Fruit fly (Drosophila melanogaster) whole organism, pupa: ENCODE results near the gene CG14817.
A peak's percentile ranks its signal among the peaks of the same experiment; 100 is the strongest.

ENCODE experiments used
- CG10348 ChIP-seq: fragments of 200-800 bp; sonication (Bioruptor generic); IDR thresholded peaks from 2 replicates; pipeline ENCODE4 v1.3.6; 2022; ENCODE audit warnings: missing biosample characterization, missing genetic modification characterization
- CG12605 ChIP-seq: fragments of 200-800 bp; sonication (Bioruptor generic); IDR thresholded peaks from 2 replicates; pipeline ENCODE4 v1.3.6; 2022; ENCODE audit warnings: missing biosample characterization, missing genetic modification characterization
- CG13204 ChIP-seq: fragments of 200-800 bp; sonication (Bioruptor generic); optimal IDR thresholded peaks from 2 replicates; lab custom pipeline; 2018; ENCODE audit warnings: missing biosample characterization, mild to moderate bottlenecking, missing genetic modification characterization, moderate library complexity
- CG14655 ChIP-seq: fragments of 200-800 bp; sonication (Bioruptor generic); optimal IDR thresholded peaks from 3 replicates; lab custom pipeline; 2017; ENCODE audit warnings: mild to moderate bottlenecking, missing biosample characterization, missing genetic modification reagents, missing genetic modification characterization
- CG15710 ChIP-seq: fragments of 200-800 bp; sonication (Bioruptor generic); optimal IDR thresholded peaks from 2 replicates; lab custom pipeline; 2018; ENCODE audit warnings: missing biosample characterization, mild to moderate bottlenecking, missing genetic modification characterization, moderate library complexity
- CG17806 ChIP-seq: fragments of 200-800 bp; sonication (Bioruptor generic); optimal IDR thresholded peaks from 2 replicates; lab custom pipeline; 2018; ENCODE audit warnings: missing biosample characterization, mild to moderate bottlenecking, missing genetic modification characterization, moderate library complexity
- CG32121 ChIP-seq: fragments of 200-800 bp; sonication (Bioruptor generic); IDR thresholded peaks from 2 replicates; pipeline ENCODE4 v1.3.6; 2022; ENCODE audit warnings: missing biosample characterization, missing genetic modification characterization
- CG34367 ChIP-seq: fragments of 200-800 bp; sonication (Bioruptor generic); optimal IDR thresholded peaks from 2 replicates; lab custom pipeline; 2018; ENCODE audit warnings: missing biosample characterization, mild to moderate bottlenecking, missing genetic modification characterization
- CG4496 ChIP-seq: fragments of 200-800 bp; sonication (Bioruptor generic); IDR thresholded peaks from 3 replicates; pipeline ENCODE4 v1.3.6; 2022; ENCODE audit warnings: missing biosample characterization, missing genetic modification characterization
- CG8159 ChIP-seq: fragments of 200-800 bp; sonication (Bioruptor generic); optimal IDR thresholded peaks from 3 replicates; lab custom pipeline; 2018; ENCODE audit warnings: missing biosample characterization, mild to moderate bottlenecking, missing genetic modification characterization, moderate library complexity
- CG8301 ChIP-seq: fragments of 200-800 bp; sonication (Bioruptor generic); optimal IDR thresholded peaks from 2 replicates; lab custom pipeline; 2018; ENCODE audit warnings: missing biosample characterization, mild to moderate bottlenecking, missing genetic modification characterization
- CG9948 ChIP-seq: fragments of 200-800 bp; sonication (Bioruptor generic); optimal IDR thresholded peaks from 2 replicates; lab custom pipeline; 2018; ENCODE audit warnings: missing biosample characterization, mild to moderate bottlenecking, missing genetic modification characterization, moderate library complexity
- D1 ChIP-seq: fragments of 200-800 bp; sonication (Bioruptor generic); optimal IDR thresholded peaks from 2 replicates; lab custom pipeline; 2018; ENCODE audit warnings: missing biosample characterization, mild to moderate bottlenecking, missing genetic modification characterization, moderate library complexity
- EcR ChIP-seq: fragments of 200-800 bp; sonication (Bioruptor generic); optimal IDR thresholded peaks from 3 replicates; lab custom pipeline; 2019; ENCODE audit warnings: missing biosample characterization, missing genetic modification characterization, mild to moderate bottlenecking, moderate library complexity, missing genetic modification reagents
- Ets98B ChIP-seq: fragments of 200-800 bp; sonication (Bioruptor generic); IDR thresholded peaks from 2 replicates; pipeline ENCODE4 v1.3.6; 2022; ENCODE audit warnings: missing biosample characterization, missing genetic modification characterization
- Pif1A ChIP-seq: fragments of 200-800 bp; sonication (Bioruptor generic); optimal IDR thresholded peaks from 3 replicates; lab custom pipeline; 2016; ENCODE audit warnings: missing biosample characterization, missing genetic modification characterization
- Pif1B ChIP-seq: fragments of 200-800 bp; sonication (Bioruptor generic); optimal IDR thresholded peaks from 3 replicates; lab custom pipeline; 2016; ENCODE audit warnings: missing biosample characterization, missing genetic modification characterization
- Snoo ChIP-seq: fragments of 200-800 bp; sonication (Bioruptor generic); optimal IDR thresholded peaks from 3 replicates; lab custom pipeline; 2017; ENCODE audit warnings: missing biosample characterization, mild to moderate bottlenecking, missing genetic modification characterization, inconsistent platforms
- fd96Ca ChIP-seq: fragments of 200-800 bp; sonication (Bioruptor generic); IDR thresholded peaks from 3 replicates; pipeline ENCODE4 v1.3.6; 2022; ENCODE audit warnings: missing biosample characterization, missing genetic modification characterization
- gl ChIP-seq: fragments of 200-800 bp; sonication (Bioruptor generic); optimal IDR thresholded peaks from 2 replicates; lab custom pipeline; 2018; ENCODE audit warnings: missing biosample characterization, mild to moderate bottlenecking, missing genetic modification characterization
- rn ChIP-seq: fragments of 200-800 bp; sonication (Bioruptor generic); IDR thresholded peaks from 2 replicates; pipeline ENCODE4 v1.3.6; 2022; ENCODE audit warnings: missing biosample characterization, missing genetic modification characterization

Gene CG14817

dm6 chrX:1845413-1845951, 31.6 kb downstream of the CG14817 start:
- TF ChIP-seq CG8301 (tag; lab: Kevin White, UChicago) (no peak), Ets98B (GFP tag; lab: Robert Waterston, UW) (0 out of 2 replicates have a peak, but pooled peaks have one; percentile 39), CG4496 (GFP tag; lab: Robert Waterston, UW) (0 out of 3 replicates have a peak, but pooled peaks have one; percentile 49)

dm6 chrX:1842875-1843274, 34.2 kb downstream of the CG14817 start:
- TF ChIP-seq EcR (GFP tag; lab: Kevin White, UChicago) (peak; percentile 31), Ets98B (GFP tag; lab: Robert Waterston, UW) (peak; percentile 12; the same call in 1 of the 2 replicates), CG8159 (tag; lab: Kevin White, UChicago) (no peak), CG4496 (GFP tag; lab: Robert Waterston, UW) (no peak)
- TF ChIP-seq, all 21 proteins: peak for 2

dm6 chrX:1840520-1840919, 36.5 kb downstream of the CG14817 start:
- TF ChIP-seq CG17806 (tag; lab: Kevin White, UChicago) = peak; percentile 83
- TF ChIP-seq Ets98B (GFP tag; lab: Robert Waterston, UW) = peak; percentile 51
- TF ChIP-seq CG13204 (GFP tag; lab: Kevin White, UChicago) = peak; percentile 63
- peak; percentile 80 for TF ChIP-seq CG9948 (tag; lab: Kevin White, UChicago)
- 0 out of 2 replicates have a peak, but pooled peaks have one; percentile 35 for TF ChIP-seq rn (GFP tag; lab: Robert Waterston, UW)
- peak; percentile 60 for TF ChIP-seq CG8301 (tag; lab: Kevin White, UChicago)
- TF ChIP-seq CG34367 (tag; lab: Kevin White, UChicago) = peak; percentile 87
- peak; percentile 73 for TF ChIP-seq CG4496 (GFP tag; lab: Robert Waterston, UW)
- TF ChIP-seq Pif1A (GFP tag; lab: Kevin White, UChicago) = peak; percentile 84
- TF ChIP-seq CG12605 (GFP tag; lab: Robert Waterston, UW) = no peak
- peak; percentile 75 for TF ChIP-seq CG14655 (GFP tag; lab: Kevin White, UChicago)
- peak; percentile 87 for TF ChIP-seq CG15710 (tag; lab: Kevin White, UChicago)
- TF ChIP-seq CG10348 (GFP tag; lab: Robert Waterston, UW) = no peak
- no peak for TF ChIP-seq CG32121 (GFP tag; lab: Robert Waterston, UW)
- TF ChIP-seq D1 (tag; lab: Kevin White, UChicago) = peak; percentile 57
- peak; percentile 88 for TF ChIP-seq Pif1B (GFP tag; lab: Kevin White, UChicago)
- TF ChIP-seq Snoo (tag; lab: Kevin White, UChicago) = peak; percentile 79
- peak; percentile 84 for TF ChIP-seq CG8159 (tag; lab: Kevin White, UChicago)
- TF ChIP-seq fd96Ca = peak; percentile 64; the same call in 2 of the 3 replicates
- TF ChIP-seq EcR (GFP tag; lab: Kevin White, UChicago) = peak; percentile 88
- TF ChIP-seq gl = peak; percentile 82

dm6 chrX:1834702-1835376, 42.2 kb downstream of the CG14817 start:
- TF ChIP-seq CG10348 (GFP tag; lab: Robert Waterston, UW) (no peak), CG9948 (tag; lab: Kevin White, UChicago) (no peak), Pif1A (GFP tag; lab: Kevin White, UChicago) (no peak), fd96Ca (no peak), rn (GFP tag; lab: Robert Waterston, UW) (no peak), gl (no peak), CG14655 (GFP tag; lab: Kevin White, UChicago) (no peak), CG13204 (GFP tag; lab: Kevin White, UChicago) (no peak), CG15710 (tag; lab: Kevin White, UChicago) (no peak), CG32121 (GFP tag; lab: Robert Waterston, UW) (no peak), Snoo (tag; lab: Kevin White, UChicago) (no peak), CG12605 (GFP tag; lab: Robert Waterston, UW) (no peak), CG4496 (GFP tag; lab: Robert Waterston, UW) (no peak), D1 (tag; lab: Kevin White, UChicago) (no peak), CG8159 (tag; lab: Kevin White, UChicago) (no peak), Ets98B (GFP tag; lab: Robert Waterston, UW) (no peak), CG8301 (tag; lab: Kevin White, UChicago) (no peak)
- TF ChIP-seq, all 21 proteins: peak for 0

- TF ChIP-seq Snoo (tag; lab: Kevin White, UChicago) = no peak
- peak; percentile 29 for TF ChIP-seq EcR (GFP tag; lab: Kevin White, UChicago)
Measured at dm6 chrX:1832699-1833098, 44.4 kb downstream of the CG14817 start.

- TF ChIP-seq CG8159 (tag; lab: Kevin White, UChicago) = no peak
- TF ChIP-seq CG4496 (GFP tag; lab: Robert Waterston, UW) = no peak
- TF ChIP-seq Pif1B (GFP tag; lab: Kevin White, UChicago) = no peak
- no peak for TF ChIP-seq Snoo (tag; lab: Kevin White, UChicago)
Measured at dm6 chrX:1831219-1831555, 45.9 kb downstream of the CG14817 start.
